Fruit fly (Drosophila melanogaster): Measurements from ENCODE around the gene CG42537.

CG42537 gene

DNA sequence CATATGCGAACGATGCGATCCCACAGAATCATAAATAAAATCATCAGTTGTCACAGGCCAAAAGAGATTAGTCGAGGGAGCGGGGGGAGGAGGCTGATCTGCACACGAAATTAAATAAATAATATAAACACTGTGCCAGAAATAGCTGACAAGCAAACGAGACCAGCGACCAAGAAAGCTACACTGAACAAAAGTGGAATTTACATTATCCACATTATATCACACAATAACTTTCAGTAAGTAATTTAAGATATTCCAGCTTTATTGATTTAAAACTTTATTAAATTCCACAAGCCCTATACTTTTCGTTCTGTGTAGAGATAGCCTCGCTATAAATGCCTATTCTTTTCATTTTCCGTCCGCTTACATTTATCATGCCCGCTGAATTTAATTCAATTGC, 26.6 kb downstream of the CG42537 start (continued):
- TF ChIP-seq sim (GFP tag; IDR thresholded peaks at IDR 0.05): peak; percentile 89
- TF ChIP-seq CG4820 (GFP tag; optimal IDR thresholded peaks at IDR 0.05): peak; percentile 73
- TF ChIP-seq CG12104 (GFP tag; optimal IDR thresholded peaks at IDR 0.05): peak; percentile 51
- TF ChIP-seq HmgD (GFP tag; optimal IDR thresholded peaks at IDR 0.05): no peak
- peak; percentile 85 for TF ChIP-seq Hsf (GFP tag; optimal IDR thresholded peaks at IDR 0.05)
- TF ChIP-seq luna (GFP tag; optimal IDR thresholded peaks at IDR 0.05): no peak
- no peak for TF ChIP-seq CG9797 (GFP tag; optimal IDR thresholded peaks at IDR 0.05)
- TF ChIP-seq B-H1 (GFP tag; IDR thresholded peaks at IDR 0.05): peak; percentile 87; the same call in 2 of the 3 replicates
- TF ChIP-seq Xbp1 (GFP tag; optimal IDR thresholded peaks at IDR 0.05): peak; percentile 84
- TF ChIP-seq Scr (GFP tag; IDR thresholded peaks at IDR 0.05; ENCODE audit: partially characterized antibody): no peak
- TF ChIP-seq NC2β (GFP tag; optimal IDR thresholded peaks at IDR 0.05): peak; percentile 58
- no peak for TF ChIP-seq B-H2 (GFP tag; optimal IDR thresholded peaks at IDR 0.05)
- TF ChIP-seq mam (GFP tag; optimal IDR thresholded peaks at IDR 0.05): peak; percentile 81
- TF ChIP-seq en (GFP tag; optimal IDR thresholded peaks at IDR 0.05): peak; percentile 40
- peak; percentile 60 for TF ChIP-seq CG14710 (tag; optimal IDR thresholded peaks at IDR 0.05)
- TF ChIP-seq CG17359 (tag; optimal IDR thresholded peaks at IDR 0.05): peak; percentile 87
- peak; percentile 37; the same call in 1 of the 2 replicates for TF ChIP-seq peb (GFP tag; IDR thresholded peaks at IDR 0.05)
- TF ChIP-seq Ets97D (GFP tag; optimal IDR thresholded peaks at IDR 0.05): peak; percentile 49
- TF ChIP-seq Deaf1 (tag; optimal IDR thresholded peaks at IDR 0.05): peak; percentile 24
- peak; percentile 80 for TF ChIP-seq grau (tag; optimal IDR thresholded peaks at IDR 0.05)
- peak; percentile 88 for TF ChIP-seq lmd (GFP tag; IDR thresholded peaks at IDR 0.05)
- TF ChIP-seq nmo (GFP tag; optimal IDR thresholded peaks at IDR 0.05): peak; percentile 83
- peak; percentile 36 for TF ChIP-seq CG6854 (GFP tag; optimal IDR thresholded peaks at IDR 0.05)
- peak; percentile 80 for TF ChIP-seq CG18262 (tag; optimal IDR thresholded peaks at IDR 0.05)
- TF ChIP-seq fd96Cb (tag; optimal IDR thresholded peaks at IDR 0.05): peak; percentile 77
- TF ChIP-seq CG15479 (GFP tag; optimal IDR thresholded peaks at IDR 0.05): no peak
- peak; percentile 53 to 87 for TF ChIP-seq bsh (GFP tag; optimal IDR thresholded peaks at IDR 0.05)
- TF ChIP-seq dmrt11E (tag; optimal IDR thresholded peaks at IDR 0.05): peak; percentile 67
- TF ChIP-seq pzg (GFP tag; optimal IDR thresholded peaks at IDR 0.05): no peak
- TF ChIP-seq CG9727 (GFP tag; optimal IDR thresholded peaks at IDR 0.05): peak; percentile 81
- peak; percentile 64; the same call in 1 of the 2 replicates for TF ChIP-seq E2f2 (GFP tag; IDR thresholded peaks at IDR 0.05)
- peak; percentile 82 for TF ChIP-seq phol (tag; optimal IDR thresholded peaks at IDR 0.05)
- TF ChIP-seq croc (GFP tag; conservative IDR thresholded peaks at IDR 0.05): peak; percentile 68
- peak; percentile 35 for TF ChIP-seq CG15696 (tag; optimal IDR thresholded peaks at IDR 0.05)
- TF ChIP-seq CG2712 (tag; optimal IDR thresholded peaks at IDR 0.05): peak; percentile 82
- TF ChIP-seq Poxn (GFP tag; IDR thresholded peaks at IDR 0.05): peak; percentile 63
- TF ChIP-seq bcd (GFP tag; optimal IDR thresholded peaks at IDR 0.05): peak; percentile 76
- peak; percentile 78 for TF ChIP-seq CG14050 (GFP tag; IDR thresholded peaks at IDR 0.05)
- no peak for TF ChIP-seq CG10274 (GFP tag; optimal IDR thresholded peaks at IDR 0.05)
- TF ChIP-seq CG6689 (GFP tag; IDR thresholded peaks at IDR 0.05): peak; percentile 86
- peak; percentile 93 for TF ChIP-seq slbo (GFP tag; IDR thresholded peaks at IDR 0.05)
- peak; percentile 45 for TF ChIP-seq CG1647 (GFP tag; optimal IDR thresholded peaks at IDR 0.05)
- no peak for TF ChIP-seq CrebB (tag; optimal IDR thresholded peaks at IDR 0.05)
- peak; percentile 72; the same call in 2 of the 3 replicates for TF ChIP-seq otp (GFP tag; IDR thresholded peaks at IDR 0.05)
- TF ChIP-seq Jarid2 (GFP tag; optimal IDR thresholded peaks at IDR 0.05): peak; percentile 57
- no peak for TF ChIP-seq ftz-f1 (GFP tag; optimal IDR thresholded peaks at IDR 0.05)
- TF ChIP-seq CG13894 (tag; optimal IDR thresholded peaks at IDR 0.05): no peak
- peak; percentile 80 for TF ChIP-seq CG17361 (GFP tag; IDR thresholded peaks at IDR 0.05)
- peak; percentile 87 for TF ChIP-seq E2f1 (GFP tag; IDR thresholded peaks at IDR 0.05)
- TF ChIP-seq Nf-YC (tag; optimal IDR thresholded peaks at IDR 0.05): peak; percentile 41
- peak; percentile 74 for TF ChIP-seq CG14667 (GFP tag; IDR thresholded peaks at IDR 0.05)

All from whole organism, embryonic.